Worm (Caenorhabditis elegans) whole organism, young adult: ENCODE data around the gene rab-1.

Experiments used
- B0261.1 ChIP-seq: sonication (generic microtip); optimal IDR thresholded peaks from 2 replicates; lab custom pipeline; 2016; ENCODE audit warnings: mild to moderate bottlenecking, missing genetic modification characterization, moderate library complexity, missing compliant biosample characterization
- C06A6.2 ChIP-seq: fragments of 200-800 bp; sonication (Bioruptor generic); conservative IDR thresholded peaks from 2 replicates; pipeline ENCODE4 v1.3.6; 2022; ENCODE audit warnings: missing genetic modification characterization, missing compliant biosample characterization
- C17E4.6 ChIP-seq: fragments of 200-800 bp; sonication (Bioruptor generic); IDR thresholded peaks from 2 replicates; pipeline ENCODE4 v1.3.6; 2022; ENCODE audit warnings: missing genetic modification reagents, missing genetic modification characterization, missing compliant biosample characterization
- D2030.7 ChIP-seq: fragments of 200-800 bp; sonication (Bioruptor generic); IDR thresholded peaks from 2 replicates; pipeline ENCODE4 v1.3.6; 2022; ENCODE audit warnings: missing genetic modification reagents, missing genetic modification characterization, missing compliant biosample characterization
- F10E7.11 ChIP-seq: sonication (generic microtip); optimal IDR thresholded peaks from 2 replicates; lab custom pipeline; 2017; ENCODE audit warnings: mild to moderate bottlenecking, missing genetic modification characterization, moderate library complexity, missing compliant biosample characterization
- F22D6.2 ChIP-seq: sonication (generic microtip); optimal IDR thresholded peaks from 2 replicates; lab custom pipeline; 2016; ENCODE audit warnings: mild to moderate bottlenecking, missing genetic modification characterization, missing compliant biosample characterization
- F39B2.1 ChIP-seq: fragments of 200-800 bp; sonication (Bioruptor generic); IDR thresholded peaks from 2 replicates; pipeline ENCODE4 v1.3.6; 2022; ENCODE audit warnings: missing genetic modification reagents, missing genetic modification characterization, missing compliant biosample characterization
- F57A8.1 ChIP-seq: fragments of 200-800 bp; sonication (Bioruptor generic); optimal IDR thresholded peaks from 2 replicates; lab custom pipeline; 2018; ENCODE audit warnings: mild to moderate bottlenecking, missing genetic modification characterization, moderate library complexity, missing compliant biosample characterization
- K11D2.4 ChIP-seq: fragments of 200-800 bp; sonication (Bioruptor generic); IDR thresholded peaks from 2 replicates; pipeline ENCODE4 v1.3.6; 2022; ENCODE audit warnings: missing genetic modification reagents, missing genetic modification characterization, missing compliant biosample characterization
- K12H6.12 ChIP-seq: fragments of 200-800 bp; sonication (Bioruptor generic); optimal IDR thresholded peaks from 2 replicates; lab custom pipeline; 2018; ENCODE audit warnings: mild to moderate bottlenecking, missing genetic modification characterization, missing compliant biosample characterization
- akir-1 ChIP-seq: fragments of 200-800 bp; sonication (Bioruptor generic); optimal IDR thresholded peaks from 2 replicates; lab custom pipeline; 2018; ENCODE audit warnings: mild to moderate bottlenecking, missing genetic modification characterization, moderate library complexity, missing compliant biosample characterization
- attf-3 ChIP-seq: fragments of 200-800 bp; sonication (Bioruptor generic); conservative IDR thresholded peaks from 2 replicates; pipeline ENCODE4 v1.3.6; 2022; ENCODE audit warnings: missing genetic modification reagents, missing genetic modification characterization, missing compliant biosample characterization
- attf-5 ChIP-seq: fragments of 200-800 bp; sonication (Bioruptor generic); optimal IDR thresholded peaks from 2 replicates; lab custom pipeline; 2018; ENCODE audit warnings: mild to moderate bottlenecking, missing genetic modification characterization, missing compliant biosample characterization
- bed-1 ChIP-seq: fragments of 200-800 bp; sonication (Bioruptor generic); IDR thresholded peaks from 2 replicates; pipeline ENCODE4 v1.3.6; 2022; ENCODE audit warnings: missing genetic modification reagents, missing genetic modification characterization, missing compliant biosample characterization
- cebp-2 ChIP-seq: fragments of 200-800 bp; sonication (Bioruptor generic); IDR thresholded peaks from 2 replicates; pipeline ENCODE4 v1.3.6; 2022; ENCODE audit warnings: missing genetic modification characterization, missing compliant biosample characterization
- ceh-100 ChIP-seq: fragments of 200-800 bp; sonication (Bioruptor generic); IDR thresholded peaks from 2 replicates; pipeline ENCODE4 v1.3.6; 2022; ENCODE audit warnings: missing genetic modification reagents, missing genetic modification characterization, missing compliant biosample characterization
- ceh-40 ChIP-seq: fragments of 200-800 bp; sonication (Bioruptor generic); IDR thresholded peaks from 2 replicates; pipeline ENCODE4 v1.3.6; 2022; ENCODE audit warnings: missing genetic modification characterization, missing compliant biosample characterization
- die-1 ChIP-seq: sonication (generic microtip); optimal IDR thresholded peaks from 2 replicates; lab custom pipeline; 2016; ENCODE audit warnings: missing genotype, mild to moderate bottlenecking, missing genetic modification characterization, missing compliant biosample characterization
- dox-1 ChIP-seq: fragments of 200-800 bp; sonication (Bioruptor generic); IDR thresholded peaks from 2 replicates; pipeline ENCODE4 v1.3.6; 2022; ENCODE audit warnings: missing genetic modification reagents, missing genetic modification characterization, missing compliant biosample characterization
- dpl-1 ChIP-seq: fragments of 150-350 bp; optimal IDR thresholded peaks from 2 replicates; lab custom pipeline; 2014; ENCODE audit warnings: missing biosample characterization, missing genetic modification reagents, missing genetic modification characterization
- egl-18 ChIP-seq: fragments of 200-800 bp; sonication (Bioruptor generic); IDR thresholded peaks from 2 replicates; pipeline ENCODE4 v1.3.6; 2022; ENCODE audit warnings: missing genetic modification reagents, missing genetic modification characterization, missing compliant biosample characterization
- him-1 ChIP-seq: sonication (generic microtip); optimal IDR thresholded peaks from 2 replicates; lab custom pipeline; 2016; ENCODE audit warnings: missing genotype, missing genetic modification reagents, missing genetic modification characterization, missing compliant biosample characterization
- lag-1 ChIP-seq: fragments of 200-800 bp; sonication (Bioruptor generic); IDR thresholded peaks from 2 replicates; pipeline ENCODE4 v1.3.6; 2022; ENCODE audit warnings: missing genetic modification reagents, missing genetic modification characterization, missing compliant biosample characterization
- lin-35 ChIP-seq, 3 experiments: fragments of 150-350 bp in 2 of 3; sonication (generic microtip) in 1 of 3; optimal IDR thresholded peaks; 2 replicates each; lab custom pipeline; 2014 to 2018; ENCODE audit warnings: missing biosample characterization in 3 of 3, missing genetic modification characterization in 3 of 3, missing genetic modification reagents in 3 of 3
- lin-40 ChIP-seq: sonication (generic microtip); optimal IDR thresholded peaks from 2 replicates; lab custom pipeline; 2016; ENCODE audit warnings: missing genetic modification characterization, mild to moderate bottlenecking, missing compliant biosample characterization, missing genotype, missing genetic modification reagents
- lin-54 ChIP-seq: fragments of 200-800 bp; sonication (Bioruptor generic); optimal IDR thresholded peaks from 2 replicates; lab custom pipeline; 2018; ENCODE audit warnings: mild to moderate bottlenecking, missing genetic modification characterization, missing compliant biosample characterization
- lir-1 ChIP-seq: fragments of 200-800 bp; sonication (Bioruptor generic); conservative IDR thresholded peaks from 2 replicates; pipeline ENCODE4 v1.3.6; 2022; ENCODE audit warnings: missing genetic modification reagents, missing genetic modification characterization, missing compliant biosample characterization
- madf-3 ChIP-seq: fragments of 200-800 bp; sonication (Bioruptor generic); IDR thresholded peaks from 2 replicates; pipeline ENCODE4 v1.3.6; 2022; ENCODE audit warnings: missing genetic modification reagents, missing genetic modification characterization, missing compliant biosample characterization
- madf-6 ChIP-seq: fragments of 200-800 bp; sonication (Bioruptor generic); IDR thresholded peaks from 2 replicates; pipeline ENCODE4 v1.3.6; 2022; ENCODE audit warnings: missing genetic modification reagents, missing genetic modification characterization, missing compliant biosample characterization
- madf-8 ChIP-seq: fragments of 200-800 bp; sonication (Bioruptor generic); conservative IDR thresholded peaks from 2 replicates; pipeline ENCODE4 v1.3.6; 2022; ENCODE audit warnings: missing genetic modification reagents, missing genetic modification characterization, missing compliant biosample characterization
- mxl-1 ChIP-seq: sonication (generic microtip); optimal IDR thresholded peaks from 2 replicates; lab custom pipeline; 2016; ENCODE audit warnings: missing genetic modification characterization, missing compliant biosample characterization
- nfyb-1 ChIP-seq: fragments of 200-800 bp; sonication (Bioruptor generic); IDR thresholded peaks from 2 replicates; pipeline ENCODE4 v1.3.6; 2022; ENCODE audit warnings: missing genetic modification reagents, missing genetic modification characterization, missing compliant biosample characterization
- nhr-179 ChIP-seq: sonication (generic microtip); optimal IDR thresholded peaks from 2 replicates; lab custom pipeline; 2016; ENCODE audit warnings: mild to moderate bottlenecking, missing genetic modification characterization, missing compliant biosample characterization
- nhr-27 ChIP-seq: fragments of 200-800 bp; sonication (Bioruptor generic); optimal IDR thresholded peaks from 2 replicates; lab custom pipeline; 2018; ENCODE audit warnings: mild to moderate bottlenecking, missing genetic modification characterization, moderate library complexity, missing compliant biosample characterization
- nhr-90 ChIP-seq: sonication (generic microtip); optimal IDR thresholded peaks from 2 replicates; lab custom pipeline; 2016; ENCODE audit warnings: missing genotype, mild to moderate bottlenecking, missing genetic modification characterization, missing compliant biosample characterization
- sdz-38 ChIP-seq: sonication (generic microtip); optimal IDR thresholded peaks from 2 replicates; lab custom pipeline; 2016; ENCODE audit warnings: missing genotype, missing genetic modification characterization, missing compliant biosample characterization
- sea-2 ChIP-seq: fragments of 200-800 bp; sonication (Bioruptor generic); IDR thresholded peaks from 2 replicates; pipeline ENCODE4 v1.3.6; 2022; ENCODE audit warnings: missing genetic modification characterization, missing compliant biosample characterization
- tbx-9 ChIP-seq: sonication (generic microtip); optimal IDR thresholded peaks from 2 replicates; lab custom pipeline; 2016; ENCODE audit warnings: borderline replicate concordance, missing genetic modification characterization, inconsistent platforms, missing compliant biosample characterization
- xnd-1 ChIP-seq: sonication (generic microtip); optimal IDR thresholded peaks from 2 replicates; lab custom pipeline; 2016; ENCODE audit warnings: missing genotype, missing genetic modification reagents, missing genetic modification characterization, missing compliant biosample characterization
- ztf-6 ChIP-seq: fragments of 200-800 bp; sonication (Bioruptor generic); IDR thresholded peaks from 2 replicates; pipeline ENCODE4 v1.3.6; 2022; ENCODE audit warnings: missing genetic modification reagents, missing genetic modification characterization, missing compliant biosample characterization

Gene rab-1

ce11 chrV:1262036-1262435 lies 1.8 kb downstream of the rab-1 start (continued):
- TF ChIP-seq lin-35 (GFP tag; optimal IDR thresholded peaks at IDR 0.05; lab: Kevin White, UChicago) (no peak), egl-18 (GFP tag; lab: Robert Waterston, UW) (no peak), ceh-40 (GFP tag; lab: Robert Waterston, UW) (no peak), lin-54 (GFP tag; lab: Kevin White, UChicago) (no peak), nhr-27 (no peak), C06A6.2 (GFP tag; lab: Robert Waterston, UW) (no peak), attf-5 (no peak), die-1 (tag; lab: Kevin White, UChicago) (no peak), sdz-38 (no peak), dox-1 (no peak), attf-3 (GFP tag; lab: Robert Waterston, UW) (no peak), K11D2.4 (no peak), lir-1 (no peak), him-1 (tag; lab: Kevin White, UChicago) (no peak), lag-1 (GFP tag; lab: Robert Waterston, UW) (no peak), madf-8 (GFP tag; lab: Robert Waterston, UW) (no peak), F22D6.2 (tag; lab: Kevin White, UChicago) (no peak), bed-1 (no peak), nfyb-1 (GFP tag; lab: Robert Waterston, UW) (0 out of 2 replicates have a peak, but pooled peaks have one; percentile 28), nhr-179 (no peak), akir-1 (GFP tag; lab: Kevin White, UChicago) (no peak), xnd-1 (tag; lab: Kevin White, UChicago) (no peak), nhr-90 (tag; lab: Kevin White, UChicago) (peak; percentile 29), F39B2.1 (no peak), madf-6 (no peak), madf-3 (GFP tag; lab: Robert Waterston, UW) (0 out of 2 replicates have a peak, but pooled peaks have one; percentile 12), F57A8.1 (GFP tag; lab: Kevin White, UChicago) (no peak), lin-40 (tag; lab: Kevin White, UChicago) (no peak), F10E7.11 (tag; lab: Kevin White, UChicago) (no peak), B0261.1 (tag; lab: Kevin White, UChicago) (no peak)

DNA sequence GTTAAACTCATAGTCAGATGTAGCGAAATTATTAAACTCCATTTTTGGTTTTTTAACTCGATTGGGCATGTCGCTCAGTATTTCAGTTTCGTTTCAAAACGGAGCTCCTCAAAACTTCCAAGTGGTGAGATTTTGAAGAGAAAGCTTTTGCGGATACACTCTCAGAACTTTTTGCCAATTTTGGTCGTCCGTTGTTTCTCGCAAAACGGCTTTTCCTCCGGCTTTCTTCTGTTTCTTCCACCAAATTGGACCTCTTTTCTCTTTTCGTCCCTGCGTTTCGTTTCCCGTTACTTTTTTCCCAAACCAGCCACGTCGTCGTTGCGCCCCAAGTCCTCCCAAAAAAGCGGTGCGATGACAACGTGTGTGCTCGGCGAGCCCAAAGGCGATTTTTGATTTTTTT lies 3.7 kb downstream of the rab-1 start, which contains the start of gene C39F7.1:
Gene C39F7.1, plus strand, starts transcription at position 301 of the 400 bp plus-strand sequence.
- TF ChIP-seq D2030.7 (no peak), F39B2.1 (no peak), dpl-1 (GFP tag; lab: Kevin White, UChicago) (no peak), mxl-1 (no peak), cebp-2 (no peak), ceh-100 (GFP tag; lab: Robert Waterston, UW) (no peak), akir-1 (GFP tag; lab: Kevin White, UChicago) (no peak), K12H6.12 (tag; lab: Kevin White, UChicago) (no peak), tbx-9 (no peak), ztf-6 (no peak), sea-2 (GFP tag; lab: Robert Waterston, UW) (no peak), C17E4.6 (GFP tag; lab: Robert Waterston, UW) (no peak)
